Worm (Caenorhabditis elegans) whole organism, L4 larva: Measurements from ENCODE around the gene eff-1.

Experiments
- T26A8.4 ChIP-seq: fragments of 200-800 bp; sonication (Bioruptor generic); IDR thresholded peaks from 2 replicates; pipeline ENCODE4 v1.3.6; 2022; ENCODE audit warnings: missing genetic modification characterization, missing compliant biosample characterization
- ceh-28 ChIP-seq: fragments of 150-350 bp; optimal IDR thresholded peaks from 2 replicates; lab custom pipeline; 2014; ENCODE audit warnings: missing biosample characterization, missing genetic modification reagents, missing genetic modification characterization
- ctbp-1 ChIP-seq: fragments of 200-800 bp; sonication (Bioruptor generic); IDR thresholded peaks from 2 replicates; pipeline ENCODE4 v1.3.6; 2022; ENCODE audit warnings: missing genetic modification reagents, missing genetic modification characterization, missing compliant biosample characterization
- duxl-1 ChIP-seq: sonication (generic microtip); optimal IDR thresholded peaks from 2 replicates; lab custom pipeline; 2016; ENCODE audit warnings: mild to moderate bottlenecking, missing genetic modification characterization, moderate library complexity, missing compliant biosample characterization; ENCODE audit not compliant: poor library complexity
- lin-38 ChIP-seq: fragments of 200-800 bp; sonication (Bioruptor generic); IDR thresholded peaks from 2 replicates; pipeline ENCODE4 v1.3.6; 2022; ENCODE audit warnings: missing genetic modification reagents, missing genetic modification characterization, missing compliant biosample characterization
- madf-5 ChIP-seq, 2 experiments: fragments of 200-800 bp; sonication (Bioruptor generic); IDR thresholded peaks; 2 replicates each; pipeline ENCODE4 v1.3.6; 2022; ENCODE audit warnings: missing compliant biosample characterization in 2 of 2, missing genetic modification characterization in 2 of 2
- mdl-1 ChIP-seq, 2 experiments: fragments of 150-350 bp in 1 of 2; sonication (generic microtip) in 1 of 2; optimal IDR thresholded peaks; 2 replicates each; lab custom pipeline; 2014 to 2017; ENCODE audit warnings: missing biosample characterization in 2 of 2, missing genetic modification characterization in 2 of 2
- mxl-3 ChIP-seq: fragments of 200-800 bp; sonication (Bioruptor generic); optimal IDR thresholded peaks from 2 replicates; lab custom pipeline; 2018; ENCODE audit warnings: mild to moderate bottlenecking, missing genetic modification characterization, missing compliant biosample characterization
- nhr-10 ChIP-seq: fragments of 150-350 bp; optimal IDR thresholded peaks from 2 replicates; lab custom pipeline; 2014; ENCODE audit warnings: missing biosample characterization, missing genetic modification characterization
- nhr-237 ChIP-seq: sonication (generic microtip); optimal IDR thresholded peaks from 2 replicates; lab custom pipeline; 2017; ENCODE audit warnings: missing biosample characterization, missing genetic modification characterization
- unc-39 ChIP-seq: sonication (generic microtip); optimal IDR thresholded peaks from 2 replicates; lab custom pipeline; 2017; ENCODE audit warnings: missing biosample characterization, missing genetic modification characterization
- zfp-3 ChIP-seq: fragments of 200-800 bp; sonication (Bioruptor generic); conservative IDR thresholded peaks from 2 replicates; pipeline ENCODE4 v1.3.6; 2022; ENCODE audit warnings: missing genetic modification reagents, missing genetic modification characterization, missing compliant biosample characterization

DNA sequence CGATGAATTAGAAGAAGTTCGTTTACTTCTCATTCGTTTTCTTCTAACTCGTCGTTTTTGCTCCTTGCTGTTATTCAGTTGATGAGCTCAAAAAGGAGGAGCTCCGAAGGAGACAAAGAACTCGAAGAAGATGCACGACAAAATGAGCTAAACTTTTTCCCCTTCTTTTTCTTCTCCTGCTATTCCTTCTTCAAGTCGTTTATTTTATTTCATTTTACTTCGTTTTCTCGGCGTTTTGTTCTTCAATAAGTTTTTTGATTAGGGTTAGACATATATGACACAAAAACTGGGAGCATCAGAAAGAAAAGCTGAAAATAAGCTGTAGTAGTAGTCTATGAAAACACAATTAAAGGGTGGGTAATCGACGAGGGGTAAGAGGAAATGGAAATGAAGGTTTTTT lies 34.5 kb upstream of the eff-1 start:
- TF ChIP-seq duxl-1 = no peak
- no peak for TF ChIP-seq nhr-10 (tag; lab: Kevin White, UChicago)
- TF ChIP-seq ctbp-1 (GFP tag; lab: Robert Waterston, UW) = no peak
- TF ChIP-seq zfp-3 (GFP tag; lab: Robert Waterston, UW) = no peak
- no peak for TF ChIP-seq unc-39 (tag; lab: Kevin White, UChicago)
- no peak for TF ChIP-seq mxl-3 (GFP tag; lab: Kevin White, UChicago)
- no peak for TF ChIP-seq madf-5 (GFP tag; IDR thresholded peaks at IDR 0.05; lab: Robert Waterston, UW)
- TF ChIP-seq lin-38 (GFP tag; lab: Robert Waterston, UW) = no peak
- TF ChIP-seq mdl-1 (tag; optimal IDR thresholded peaks at IDR 0.05; lab: Kevin White, UChicago) = no peak
- TF ChIP-seq ceh-28 = no peak
- TF ChIP-seq T26A8.4 (GFP tag; lab: Robert Waterston, UW) = no peak
- TF ChIP-seq nhr-237 = no peak
